Worm (Caenorhabditis elegans): ENCODE results near the gene lsm-1.

The lsm-1 gene

ce11 chrII:11129517-11129916, 2.8 kb downstream of the lsm-1 start, which contains the start of gene F40F8.12:
TSS of gene F40F8.12 (plus strand) at chrII:11129817.
- TF ChIP-seq unc-62 (GFP tag; optimal IDR thresholded peaks at IDR 0.05) (no peak), ceh-16 (tag; optimal IDR thresholded peaks at IDR 0.05) (no peak), crh-2 (tag; optimal IDR thresholded peaks at IDR 0.05) (no peak), nhr-12 (tag; optimal IDR thresholded peaks at IDR 0.05) (no peak), peb-1 (tag; optimal IDR thresholded peaks at IDR 0.05) (no peak), aly-2 (tag; optimal IDR thresholded peaks at IDR 0.05) (no peak), nhr-77 (tag; optimal IDR thresholded peaks at IDR 0.05) (no peak), nhr-23 (tag; optimal IDR thresholded peaks at IDR 0.05) (no peak), lsy-2 (tag; optimal IDR thresholded peaks at IDR 0.05) (no peak), elt-3 (tag; optimal IDR thresholded peaks at IDR 0.05) (no peak), elt-1 (tag; optimal IDR thresholded peaks at IDR 0.05) (no peak), sma-9 (GFP tag; optimal IDR thresholded peaks at IDR 0.05) (no peak), sma-9 (tag; optimal IDR thresholded peaks at IDR 0.05) (no peak)

- TF ChIP-seq ceh-82 (tag; optimal IDR thresholded peaks at IDR 0.05) (no peak), egl-27 (tag; optimal IDR thresholded peaks at IDR 0.05) (no peak), mab-5 (tag; optimal IDR thresholded peaks at IDR 0.05) (peak; percentile 44), unc-39 (tag; optimal IDR thresholded peaks at IDR 0.05) (no peak), ztf-1 (GFP tag; conservative IDR thresholded peaks at IDR 0.05) (no peak), crh-2 (tag; optimal IDR thresholded peaks at IDR 0.05) (peak; percentile 48), snpc-4 (tag; optimal IDR thresholded peaks at IDR 0.05) (no peak), ZK546.5 (tag; optimal IDR thresholded peaks at IDR 0.05) (no peak), lsy-2 (tag; optimal IDR thresholded peaks at IDR 0.05) (peak; percentile 18 to 77), unc-55 (GFP tag; optimal IDR thresholded peaks at IDR 0.05) (peak; percentile 80), ztf-4 (tag; optimal IDR thresholded peaks at IDR 0.05) (peak; percentile 22), nhr-129 (tag; optimal IDR thresholded peaks at IDR 0.05) (peak; percentile 1), C34F6.9 (tag; optimal IDR thresholded peaks at IDR 0.05) (peak; percentile 60), dmd-4 (tag; optimal IDR thresholded peaks at IDR 0.05) (no peak), aly-2 (tag; optimal IDR thresholded peaks at IDR 0.05) (no peak), lin-13 (GFP tag; optimal IDR thresholded peaks at IDR 0.05) (peak; percentile 54), mbf-1 (tag; optimal IDR thresholded peaks at IDR 0.05) (no peak), nhr-25 (tag; optimal IDR thresholded peaks at IDR 0.05) (peak; percentile 38), nhr-11 (tag; optimal IDR thresholded peaks at IDR 0.05) (no peak), gmeb-1 (tag; optimal IDR thresholded peaks at IDR 0.05) (peak; percentile 94), nhr-10 (tag; optimal IDR thresholded peaks at IDR 0.05) (no peak), nhr-237 (tag; optimal IDR thresholded peaks at IDR 0.05) (no peak), ztf-11 (tag; optimal IDR thresholded peaks at IDR 0.05) (no peak), nhr-77 (tag; optimal IDR thresholded peaks at IDR 0.05) (no peak), blmp-1 (tag; optimal IDR thresholded peaks at IDR 0.05; ENCODE audit: insufficient read depth) (no peak), R02D3.7 (tag; optimal IDR thresholded peaks at IDR 0.05) (no peak), F13H6.1 (tag; optimal IDR thresholded peaks at IDR 0.05) (peak; percentile 15), sma-3 (GFP tag; optimal IDR thresholded peaks at IDR 0.05) (no peak)
Observed at ce11 chrII:11132542-11132941, 5.8 kb downstream of the lsm-1 start, which contains the start of gene F40F8.11. TSS of gene F40F8.11 (minus strand) at chrII:11132590.

- no peak for TF ChIP-seq nhr-25 (tag; optimal IDR thresholded peaks at IDR 0.05)
- TF ChIP-seq C34F6.9 (tag; optimal IDR thresholded peaks at IDR 0.05): no peak
- no peak for TF ChIP-seq unc-55 (GFP tag; optimal IDR thresholded peaks at IDR 0.05)
- TF ChIP-seq lin-13 (GFP tag; optimal IDR thresholded peaks at IDR 0.05): no peak
- no peak for TF ChIP-seq sma-9 (GFP tag; optimal IDR thresholded peaks at IDR 0.05)
- TF ChIP-seq sma-9 (tag; optimal IDR thresholded peaks at IDR 0.05): no peak
- TF ChIP-seq sma-3 (GFP tag; optimal IDR thresholded peaks at IDR 0.05): no peak
- no peak for TF ChIP-seq ztf-1 (GFP tag; conservative IDR thresholded peaks at IDR 0.05)
- no peak for TF ChIP-seq unc-39 (tag; optimal IDR thresholded peaks at IDR 0.05)
Observed at ce11 chrII:11134828-11135227, 8.1 kb downstream of the lsm-1 start, which contains the start of gene F40F8.5. TSS of gene F40F8.5 (minus strand) at chrII:11134928.

- peak in 1 of 2 experiments; percentile 39 for TF ChIP-seq lsy-2 (tag; optimal IDR thresholded peaks at IDR 0.05)
- TF ChIP-seq nhr-129 (tag; optimal IDR thresholded peaks at IDR 0.05): peak; percentile 88
- no peak for TF ChIP-seq fos-1 (tag; optimal IDR thresholded peaks at IDR 0.05)
- no peak for TF ChIP-seq elt-3 (tag; optimal IDR thresholded peaks at IDR 0.05)
- no peak for TF ChIP-seq nhr-21 (tag; optimal IDR thresholded peaks at IDR 0.05)
- no peak for TF ChIP-seq alr-1 (tag; optimal IDR thresholded peaks at IDR 0.05)
- TF ChIP-seq nhr-6 (tag; optimal IDR thresholded peaks at IDR 0.05): no peak
- no peak for TF ChIP-seq peb-1 (tag; optimal IDR thresholded peaks at IDR 0.05)
- TF ChIP-seq F13H6.1 (tag; optimal IDR thresholded peaks at IDR 0.05): peak; percentile 11
- no peak for TF ChIP-seq aly-2 (tag; optimal IDR thresholded peaks at IDR 0.05)
- no peak for TF ChIP-seq lin-13 (GFP tag; optimal IDR thresholded peaks at IDR 0.05)
- TF ChIP-seq ceh-16 (tag; optimal IDR thresholded peaks at IDR 0.05): no peak
- TF ChIP-seq lin-11 (tag; optimal IDR thresholded peaks at IDR 0.05): no peak
- TF ChIP-seq mdl-1 (tag; optimal IDR thresholded peaks at IDR 0.05): no peak
- no peak for TF ChIP-seq nhr-12 (tag; optimal IDR thresholded peaks at IDR 0.05)
Observed at ce11 chrII:11135773-11136172, 9.0 kb downstream of the lsm-1 start.
